Fruit fly (Drosophila melanogaster): ENCODE results near the gene CG46306.

The CG46306 gene

DNA sequence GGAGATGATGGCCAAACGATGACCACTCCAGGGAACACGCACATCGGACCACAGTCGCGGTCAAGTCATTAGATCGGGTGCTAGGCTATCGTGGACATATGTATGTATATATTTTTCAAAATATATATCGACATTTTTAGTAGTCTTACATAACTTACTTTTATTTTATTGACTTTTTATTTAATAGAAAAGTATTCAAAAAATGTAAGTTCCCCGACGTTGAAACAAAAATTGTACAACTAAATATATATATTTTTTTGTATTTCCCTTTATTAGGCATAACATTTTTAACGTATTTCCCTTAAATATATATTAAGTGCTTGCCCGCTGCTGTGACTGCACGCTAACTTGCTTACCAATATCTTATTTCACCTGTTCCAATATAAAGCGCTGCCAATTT, 20.2 kb downstream of the CG46306 start:
- TF ChIP-seq lz (GFP tag; optimal IDR thresholded peaks at IDR 0.05) (no peak), esn (GFP tag; optimal IDR thresholded peaks at IDR 0.05) (no peak), CG11762 (GFP tag; optimal IDR thresholded peaks at IDR 0.05; ENCODE audit: insufficient read depth) (no peak), CG11902 (GFP tag; optimal IDR thresholded peaks at IDR 0.05) (no peak), CG34406 (GFP tag; optimal IDR thresholded peaks at IDR 0.05) (peak; percentile 1), Hr38 (GFP tag; optimal IDR thresholded peaks at IDR 0.05) (no peak), CG1621 (tag; optimal IDR thresholded peaks at IDR 0.05) (no peak), eg (GFP tag; IDR thresholded peaks at IDR 0.05) (peak; percentile 68; the same call in 2 of the 3 replicates), vri (GFP tag; optimal IDR thresholded peaks at IDR 0.05) (no peak), Blimp-1 (GFP tag; optimal IDR thresholded peaks at IDR 0.05) (no peak), ss (GFP tag; optimal IDR thresholded peaks at IDR 0.05) (peak; percentile 43 to 48), OdsH (GFP tag; optimal IDR thresholded peaks at IDR 0.05) (peak; percentile 21), acj6 (GFP tag; optimal IDR thresholded peaks at IDR 0.05) (peak; percentile 15), Met (GFP tag; optimal IDR thresholded peaks at IDR 0.05) (peak; percentile 10), salr (GFP tag; optimal IDR thresholded peaks at IDR 0.05) (peak in 1 of 2 experiments; percentile 27), CG32006 (GFP tag; optimal IDR thresholded peaks at IDR 0.05) (peak; percentile 62), net (GFP tag; optimal IDR thresholded peaks at IDR 0.05) (no peak), CG16779 (tag; optimal IDR thresholded peaks at IDR 0.05) (no peak), fd59A (GFP tag; optimal IDR thresholded peaks at IDR 0.05) (no peak), cyc (GFP tag; optimal IDR thresholded peaks at IDR 0.05) (no peak), CG7368 (GFP tag; optimal IDR thresholded peaks at IDR 0.05) (no peak), Smox (GFP tag; optimal IDR thresholded peaks at IDR 0.05) (peak; percentile 1), CG6808 (GFP tag; optimal IDR thresholded peaks at IDR 0.05) (peak; percentile 24), CG3032 (tag; optimal IDR thresholded peaks at IDR 0.05) (peak; percentile 43), CG4318 (GFP tag; optimal IDR thresholded peaks at IDR 0.05) (peak; percentile 26), CG10631 (GFP tag; optimal IDR thresholded peaks at IDR 0.05) (peak; percentile 6), CG8632 (GFP tag; optimal IDR thresholded peaks at IDR 0.05) (no peak), CG3919 (GFP tag; optimal IDR thresholded peaks at IDR 0.05) (peak; percentile 22), Lpt (GFP tag; optimal IDR thresholded peaks at IDR 0.05) (no peak), Eip93F (GFP tag; optimal IDR thresholded peaks at IDR 0.05) (no peak), Hr4 (GFP tag; optimal IDR thresholded peaks at IDR 0.05) (peak; percentile 37), CG6163 (GFP tag; IDR thresholded peaks at IDR 0.05) (peak; percentile 59; the same call in 1 of the 3 replicates), CG6854 (GFP tag; optimal IDR thresholded peaks at IDR 0.05) (no peak), Eip78C (GFP tag) (peak; percentile 78), Eip75B (GFP tag; optimal IDR thresholded peaks at IDR 0.05) (peak; percentile 15), CG15336 (GFP tag; IDR thresholded peaks at IDR 0.05) (peak; percentile 80), CG6792 (GFP tag; optimal IDR thresholded peaks at IDR 0.05) (no peak), CG31627 (GFP tag; optimal IDR thresholded peaks at IDR 0.05) (no peak), CG10669 (GFP tag; optimal IDR thresholded peaks at IDR 0.05) (peak; percentile 39), CG6276 (GFP tag; optimal IDR thresholded peaks at IDR 0.05) (peak; percentile 35), Sox102F (GFP tag; optimal IDR thresholded peaks at IDR 0.05) (no peak), Sox14 (GFP tag; optimal IDR thresholded peaks at IDR 0.05) (no peak), CG11294 (GFP tag; IDR thresholded peaks at IDR 0.05) (no peak), dsx (GFP tag; optimal IDR thresholded peaks at IDR 0.05; ENCODE audit: poor library complexity, severe bottlenecking) (peak; percentile 49), topi (GFP tag; optimal IDR thresholded peaks at IDR 0.05) (peak; percentile 9), svp (GFP tag) (peak; percentile 73), achi (GFP tag; optimal IDR thresholded peaks at IDR 0.05) (peak; percentile 25), fd85E (GFP tag; optimal IDR thresholded peaks at IDR 0.05) (no peak), CG8119 (GFP tag; IDR thresholded peaks at IDR 0.05) (peak; percentile 72), fkh (GFP tag; optimal IDR thresholded peaks at IDR 0.05) (no peak), Ets96B (tag; optimal IDR thresholded peaks at IDR 0.05) (peak; percentile 22), pdm3 (GFP tag; optimal IDR thresholded peaks at IDR 0.05) (peak; percentile 22), Hr39 (GFP tag; optimal IDR thresholded peaks at IDR 0.05) (no peak)
